Worm (Caenorhabditis elegans) whole organism, late embryonic: ENCODE data around the gene F15D4.5.

Experiments used
- che-1 ChIP-seq: sonication (generic microtip); optimal IDR thresholded peaks from 2 replicates; lab custom pipeline; 2016; ENCODE audit warnings: mild to moderate bottlenecking, missing genetic modification characterization, missing compliant biosample characterization
- pat-9 ChIP-seq: fragments of 200-800 bp; sonication (Bioruptor generic); optimal IDR thresholded peaks from 2 replicates; lab custom pipeline; 2018; ENCODE audit warnings: mild to moderate bottlenecking, missing genetic modification characterization, moderate library complexity, missing compliant biosample characterization
- ztf-16 ChIP-seq: sonication (generic microtip); optimal IDR thresholded peaks from 2 replicates; lab custom pipeline; 2017; ENCODE audit warnings: missing genetic modification characterization, missing compliant biosample characterization

DNA sequence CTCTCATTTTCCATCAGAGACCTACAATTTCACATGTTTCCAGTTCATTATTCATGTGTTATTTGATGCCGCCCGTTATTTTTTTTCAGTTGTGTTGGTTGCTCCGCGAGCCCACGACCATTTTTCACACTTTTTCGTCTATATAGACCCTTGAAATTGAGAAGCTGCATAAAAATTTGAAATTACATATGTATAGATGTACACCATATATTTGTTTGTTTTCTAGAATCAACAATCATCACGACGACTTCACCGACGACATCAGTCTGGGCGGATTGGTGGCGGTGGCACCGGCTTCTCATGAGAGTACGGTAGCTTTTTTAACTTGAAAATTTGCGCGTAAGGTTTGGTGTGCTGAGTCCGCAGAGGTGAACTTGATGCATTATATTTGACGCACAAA lies 25.6 kb downstream of the F15D4.5 start, which contains the start of gene Y48C3A.5:
- TF ChIP-seq ztf-16 (tag; lab: Kevin White, UChicago): no peak
- TF ChIP-seq che-1 (tag; lab: Kevin White, UChicago): no peak
- TF ChIP-seq pat-9: no peak
